Fruit fly (Drosophila melanogaster): Measurements from ENCODE around the gene regucalcin.

regucalcin gene

DNA sequence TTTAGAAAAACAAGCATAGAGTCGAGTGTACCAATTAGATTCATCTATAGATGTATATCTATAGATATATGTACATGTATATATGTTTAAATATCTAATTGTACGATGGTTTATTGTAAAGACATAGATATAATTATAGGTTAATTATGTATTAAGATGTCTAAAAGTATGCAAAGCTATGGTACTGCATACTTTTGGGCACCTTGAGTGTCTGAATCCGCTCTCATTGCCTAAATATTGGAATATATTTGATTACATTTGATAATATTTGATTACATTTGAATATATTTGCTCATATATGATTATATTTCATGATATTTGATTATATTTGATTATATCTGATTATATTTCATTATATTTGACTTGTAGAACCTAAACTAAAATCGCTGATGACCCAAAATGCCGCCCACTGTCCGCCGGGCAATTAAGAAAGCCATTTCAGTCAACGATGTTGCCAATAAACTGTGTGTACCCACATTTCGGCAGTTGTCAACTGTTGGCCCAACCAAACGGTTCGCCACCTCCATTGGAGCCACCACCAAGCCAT, 20.0 kb downstream of the regucalcin start, which contains the start of gene Cyp318a1:
Gene Cyp318a1, plus strand, starts transcription at position 497 of the 547 bp plus-strand sequence.
- TF ChIP-seq psq (optimal IDR thresholded peaks at IDR 0.05) (no peak), insv (optimal IDR thresholded peaks at IDR 0.05) (no peak), ttk (optimal IDR thresholded peaks at IDR 0.05) (no peak), Sin3A (optimal IDR thresholded peaks at IDR 0.05) (no peak), h (optimal IDR thresholded peaks at IDR 0.05) (no peak), Myc (optimal IDR thresholded peaks at IDR 0.05) (no peak)

DNA sequence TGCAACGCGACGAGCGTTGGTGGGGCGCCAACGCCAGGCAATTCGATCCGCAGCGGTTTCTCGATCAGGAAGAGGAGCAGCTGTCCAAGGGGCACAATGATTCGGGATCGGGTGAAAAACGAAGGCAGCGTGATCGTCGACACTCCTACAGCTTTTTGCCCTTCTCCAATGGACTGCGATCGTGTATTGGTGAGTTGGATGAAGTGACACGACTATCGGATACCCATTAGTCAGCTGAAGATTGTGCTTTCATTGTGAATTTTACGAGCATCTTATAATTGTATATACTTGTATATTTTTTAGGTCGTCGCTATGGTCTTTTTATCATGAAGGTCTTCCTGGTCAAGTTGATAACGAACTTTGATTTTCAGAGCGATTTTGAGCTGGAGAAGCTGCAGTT, 22.5 kb downstream of the regucalcin start:
- TF ChIP-seq ttk (optimal IDR thresholded peaks at IDR 0.05) = no peak
- TF ChIP-seq Myc (optimal IDR thresholded peaks at IDR 0.05) = no peak
- no peak for TF ChIP-seq h (optimal IDR thresholded peaks at IDR 0.05)
- TF ChIP-seq insv (optimal IDR thresholded peaks at IDR 0.05) = no peak
- TF ChIP-seq Sin3A (optimal IDR thresholded peaks at IDR 0.05) = no peak
- TF ChIP-seq psq (optimal IDR thresholded peaks at IDR 0.05) = no peak

DNA sequence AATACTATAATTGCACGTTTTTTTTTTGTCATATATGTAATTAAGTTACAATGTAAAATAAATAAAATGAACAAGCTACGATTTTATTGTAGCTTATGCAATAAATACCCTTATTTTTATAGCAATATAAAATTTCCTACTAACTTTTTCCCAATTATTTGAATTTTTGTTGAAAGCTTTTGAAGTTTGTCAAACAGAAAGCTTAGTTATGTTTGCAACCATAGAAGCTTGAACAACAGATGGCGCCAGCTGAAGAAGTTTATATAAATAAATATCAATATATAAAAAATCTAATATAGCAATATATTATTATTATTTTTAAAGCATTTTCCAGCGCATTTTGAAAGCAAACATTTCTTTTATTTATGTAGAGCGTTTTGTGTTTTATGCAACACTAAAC, 23.0 kb downstream of the regucalcin start:
- TF ChIP-seq psq (optimal IDR thresholded peaks at IDR 0.05) (no peak), Myc (optimal IDR thresholded peaks at IDR 0.05) (no peak), h (optimal IDR thresholded peaks at IDR 0.05) (no peak), ttk (optimal IDR thresholded peaks at IDR 0.05) (no peak), insv (optimal IDR thresholded peaks at IDR 0.05) (no peak), Sin3A (optimal IDR thresholded peaks at IDR 0.05) (no peak)

- TF ChIP-seq ttk (optimal IDR thresholded peaks at IDR 0.05) = no peak
- no peak for TF ChIP-seq h (optimal IDR thresholded peaks at IDR 0.05)
- no peak for TF ChIP-seq Sin3A (optimal IDR thresholded peaks at IDR 0.05)
- no peak for TF ChIP-seq psq (optimal IDR thresholded peaks at IDR 0.05)
- no peak for TF ChIP-seq insv (optimal IDR thresholded peaks at IDR 0.05)
- no peak for TF ChIP-seq Myc (optimal IDR thresholded peaks at IDR 0.05)
Measured at dm6 chrX:12043398-12043797, 31.2 kb downstream of the regucalcin start, which contains the start of gene Ten-a. Gene Ten-a, plus strand, starts transcription at chrX:12043698.

DNA sequence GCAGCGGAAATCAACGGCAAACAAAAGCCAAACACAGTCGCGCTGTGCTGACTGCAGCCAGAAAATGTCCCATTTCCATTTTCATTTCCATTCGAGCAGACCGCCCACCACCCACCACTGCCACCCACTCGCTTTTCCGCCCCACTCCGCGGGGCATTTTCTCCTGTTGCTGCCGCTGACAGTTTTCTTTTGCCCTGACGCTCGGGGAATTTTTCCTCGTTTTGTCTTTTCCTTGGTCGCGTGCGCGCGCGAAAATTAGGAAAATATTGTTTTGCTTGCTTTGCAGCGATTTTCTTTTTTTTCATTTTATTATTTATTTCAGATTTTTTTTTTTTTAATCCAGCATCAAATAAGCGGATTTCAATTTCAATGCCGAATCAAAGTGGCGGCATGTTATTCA, 38.1 kb downstream of the regucalcin start:
- TF ChIP-seq Sin3A (optimal IDR thresholded peaks at IDR 0.05) (no peak), Myc (optimal IDR thresholded peaks at IDR 0.05) (no peak), ttk (optimal IDR thresholded peaks at IDR 0.05) (no peak), psq (optimal IDR thresholded peaks at IDR 0.05) (no peak)

dm6 chrX:12056535-12056934, 44.4 kb downstream of the regucalcin start, which contains the start of gene Uch-L5R:
Gene Uch-L5R, minus strand, starts transcription at chrX:12056635.
- TF ChIP-seq ttk (optimal IDR thresholded peaks at IDR 0.05) (no peak), Sin3A (optimal IDR thresholded peaks at IDR 0.05) (no peak), psq (optimal IDR thresholded peaks at IDR 0.05) (no peak), h (optimal IDR thresholded peaks at IDR 0.05) (no peak), insv (optimal IDR thresholded peaks at IDR 0.05) (no peak), Myc (optimal IDR thresholded peaks at IDR 0.05) (no peak)

DNA sequence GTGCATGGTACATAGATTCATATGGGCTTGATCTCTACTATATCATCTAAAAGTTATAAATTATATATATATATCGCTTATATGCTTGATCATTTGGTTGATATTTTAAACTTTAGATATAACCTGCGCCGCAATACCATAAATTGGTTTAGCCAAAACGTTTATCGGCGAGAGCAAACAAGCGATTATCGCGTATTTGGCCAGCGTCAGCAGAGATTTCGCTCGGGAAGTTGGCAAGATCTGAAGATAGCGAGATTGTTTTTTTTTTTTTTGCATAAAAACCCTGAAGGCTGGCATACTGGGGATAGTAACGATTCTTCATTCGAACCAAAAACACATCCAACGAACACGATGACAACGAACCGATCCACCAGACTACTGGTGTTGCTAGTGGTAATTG, 47.3 kb downstream of the regucalcin start, which contains the start of gene Muc11A:
Gene Muc11A, plus strand, starts transcription at position 301 of the 400 bp plus-strand sequence.
- no peak for TF ChIP-seq Myc (optimal IDR thresholded peaks at IDR 0.05)
- no peak for TF ChIP-seq h (optimal IDR thresholded peaks at IDR 0.05)
- no peak for TF ChIP-seq psq (optimal IDR thresholded peaks at IDR 0.05)
- TF ChIP-seq insv (optimal IDR thresholded peaks at IDR 0.05) = no peak
- no peak for TF ChIP-seq Sin3A (optimal IDR thresholded peaks at IDR 0.05)
- TF ChIP-seq ttk (optimal IDR thresholded peaks at IDR 0.05) = no peak
